Fruit fly (Drosophila melanogaster): ENCODE data around the gene CG34398.

dm6 chr2L:8923405-8923804, 24.8 kb downstream of the CG34398 start:
- no peak for TF ChIP-seq h (optimal IDR thresholded peaks at IDR 0.05)
- TF ChIP-seq psq (optimal IDR thresholded peaks at IDR 0.05): no peak
- TF ChIP-seq Sin3A (optimal IDR thresholded peaks at IDR 0.05): no peak
- no peak for TF ChIP-seq ttk (optimal IDR thresholded peaks at IDR 0.05)
- no peak for TF ChIP-seq Myc (optimal IDR thresholded peaks at IDR 0.05)
